Worm (Caenorhabditis elegans): ENCODE measurements around the gene M03E7.3.

DNA sequence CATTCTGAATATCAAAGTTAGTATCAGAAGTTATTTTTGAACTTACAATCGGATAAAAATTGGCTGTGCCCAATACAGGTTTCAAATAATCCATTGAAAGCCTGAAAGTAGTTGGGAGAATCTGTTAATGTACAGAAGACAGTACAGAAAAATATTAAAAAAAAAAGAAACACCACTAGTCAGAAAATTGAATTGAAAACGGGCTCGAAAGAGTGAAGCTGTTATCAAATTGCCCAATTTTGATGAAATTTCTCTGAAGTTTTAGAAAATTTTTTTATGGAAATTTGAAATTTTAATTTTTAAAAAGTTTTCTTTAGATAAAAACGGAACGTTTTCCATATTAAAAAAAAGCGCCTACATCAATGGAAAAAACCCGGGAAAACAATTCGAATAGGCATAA, 47.7 kb upstream of the M03E7.3 start, which contains the start of gene C18C4.7:
- TF ChIP-seq nhr-76 (tag; optimal IDR thresholded peaks at IDR 0.05) = no peak
- no peak for TF ChIP-seq skn-1 (tag; optimal IDR thresholded peaks at IDR 0.05)
